Fruit fly (Drosophila melanogaster): ENCODE measurements around the gene Tsf1.
A peak's percentile ranks its signal among the peaks of the same experiment; 100 is the strongest.

DNA sequence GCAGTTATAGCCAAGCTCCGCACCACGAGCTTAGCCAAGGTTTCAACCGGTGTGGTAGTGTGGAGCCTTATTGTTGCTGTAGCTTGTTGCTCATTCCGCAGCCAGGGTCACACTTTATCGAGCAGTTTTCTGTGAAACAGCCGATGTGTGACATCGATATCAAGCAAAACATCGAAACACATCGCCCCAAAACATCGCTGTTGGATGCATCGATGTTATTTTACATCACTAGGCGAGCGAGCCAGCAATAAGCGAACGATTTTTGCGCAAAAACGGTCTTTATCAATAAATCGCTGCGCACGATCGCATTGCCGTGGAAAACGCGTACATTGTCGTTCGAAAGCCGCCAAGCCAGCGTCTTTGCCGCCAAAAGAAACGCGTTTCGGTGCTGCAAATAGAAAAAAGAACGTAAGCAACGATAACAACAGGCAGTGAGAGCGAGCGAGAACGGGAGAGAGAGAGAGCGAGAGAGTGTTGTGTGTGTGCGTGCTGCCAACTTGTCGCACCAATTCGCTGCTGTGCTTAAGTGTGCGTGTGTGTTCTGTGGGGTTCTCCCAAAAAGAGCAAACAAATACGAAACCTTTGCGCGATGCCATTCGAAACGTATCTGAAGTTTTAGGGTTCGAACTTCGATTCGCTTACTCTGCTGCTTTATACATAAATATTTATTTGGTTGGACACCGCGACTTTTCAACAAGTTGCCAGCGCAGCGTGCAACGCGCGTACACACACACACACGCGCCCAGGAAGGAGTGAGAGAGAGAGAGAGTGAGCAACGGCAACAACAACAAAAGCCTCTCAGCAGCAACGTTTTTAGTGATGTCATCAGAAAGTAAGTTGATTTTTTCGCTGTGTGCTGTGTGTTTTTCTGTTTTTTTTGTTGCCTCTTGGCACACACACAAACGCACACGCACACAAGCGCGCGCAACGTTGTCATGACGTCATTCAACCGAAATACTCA is 15.8 kb upstream of the Tsf1 start:
- no peak for TF ChIP-seq ovo (GFP tag; optimal IDR thresholded peaks at IDR 0.05)
- TF ChIP-seq toe (GFP tag; optimal IDR thresholded peaks at IDR 0.05) = no peak
- TF ChIP-seq kay (GFP tag; ENCODE audit: borderline replicate concordance) = no peak
- no peak for TF ChIP-seq Clk (GFP tag; optimal IDR thresholded peaks at IDR 0.05)
- peak; percentile 55 for TF ChIP-seq Mnt (GFP tag; optimal IDR thresholded peaks at IDR 0.05)
- no peak for TF ChIP-seq CG5204 (GFP tag; optimal IDR thresholded peaks at IDR 0.05)
- no peak for TF ChIP-seq CG7045 (GFP tag; optimal IDR thresholded peaks at IDR 0.05)
- TF ChIP-seq pad (GFP tag; optimal IDR thresholded peaks at IDR 0.05) = peak; percentile 3
